Worm (Caenorhabditis elegans) whole organism, L4 larva: Measurements from ENCODE around the gene W02B12.1.
A peak's percentile ranks its signal among the peaks of the same experiment; 100 is the strongest.

Source experiments
- D1046.2 ChIP-seq: fragments of 200-800 bp; sonication (Bioruptor generic); IDR thresholded peaks from 2 replicates; pipeline ENCODE4 v1.3.6; 2022; ENCODE audit warnings: missing genetic modification characterization, missing compliant biosample characterization
- F44E2.7 ChIP-seq: fragments of 200-800 bp; sonication (Bioruptor generic); IDR thresholded peaks from 2 replicates; pipeline ENCODE4 v2.1.2; 2022; ENCODE audit warnings: missing genetic modification characterization, missing compliant biosample characterization
- R02D3.7 ChIP-seq: fragments of 150-350 bp; sonication (generic microtip); optimal IDR thresholded peaks from 3 replicates; lab custom pipeline; 2014; ENCODE audit warnings: missing biosample characterization, missing genetic modification characterization
- Y105C5A.15 ChIP-seq: fragments of 200-800 bp; sonication (Bioruptor generic); IDR thresholded peaks from 2 replicates; pipeline ENCODE4 v1.3.6; 2022; ENCODE audit warnings: missing genetic modification characterization, missing compliant biosample characterization
- aly-2 ChIP-seq: sonication (generic microtip); optimal IDR thresholded peaks from 2 replicates; lab custom pipeline; 2018; ENCODE audit warnings: missing biosample characterization, missing genetic modification characterization
- ama-1 ChIP-seq: fragments of 150-350 bp; optimal IDR thresholded peaks from 2 replicates; lab custom pipeline; 2014; ENCODE audit warnings: inconsistent platforms, mixed read lengths
- ceh-28 ChIP-seq: fragments of 150-350 bp; optimal IDR thresholded peaks from 2 replicates; lab custom pipeline; 2014; ENCODE audit warnings: missing biosample characterization, missing genetic modification reagents, missing genetic modification characterization
- ceh-44 ChIP-seq: fragments of 200-800 bp; sonication (Bioruptor generic); IDR thresholded peaks from 2 replicates; pipeline ENCODE4 v1.3.6; 2022; ENCODE audit warnings: missing genetic modification reagents, missing genetic modification characterization, missing compliant biosample characterization
- ces-1 ChIP-seq: fragments of 150-350 bp; sonication (generic microtip); optimal IDR thresholded peaks from 4 replicates; lab custom pipeline; 2014; ENCODE audit warnings: missing biosample characterization, missing genetic modification reagents, missing genetic modification characterization
- daf-12 ChIP-seq: fragments of 150-350 bp; optimal IDR thresholded peaks from 2 replicates; lab custom pipeline; 2014; ENCODE audit warnings: missing biosample characterization, missing genetic modification reagents, missing genetic modification characterization
- daf-16 ChIP-seq, 3 experiments: sonication (generic microtip); optimal IDR thresholded peaks; 2 replicates each; lab custom pipeline; 2016 to 2017; ENCODE audit warnings: missing genetic modification characterization in 3 of 3, missing genetic modification reagents in 3 of 3, mild to moderate bottlenecking in 2 of 3, missing compliant biosample characterization in 2 of 3, missing biosample characterization in 1 of 3, moderate library complexity in 1 of 3
- dmd-6 ChIP-seq: fragments of 200-800 bp; sonication (Bioruptor generic); IDR thresholded peaks from 2 replicates; pipeline ENCODE4 v1.3.6; 2022; ENCODE audit warnings: missing genetic modification reagents, missing genetic modification characterization, missing compliant biosample characterization
- dve-1 ChIP-seq: sonication (generic microtip); optimal IDR thresholded peaks from 2 replicates; lab custom pipeline; 2017; ENCODE audit warnings: antibody characterized with exemption, mild to moderate bottlenecking, missing genetic modification characterization, missing compliant biosample characterization; ENCODE audit not compliant: insufficient read depth
- egl-27 ChIP-seq: sonication (generic microtip); optimal IDR thresholded peaks from 3 replicates; lab custom pipeline; 2017; ENCODE audit warnings: missing biosample characterization, missing genetic modification reagents, missing genetic modification characterization
- fos-1 ChIP-seq: fragments of 150-350 bp; optimal IDR thresholded peaks from 2 replicates; lab custom pipeline; 2014; ENCODE audit warnings: missing biosample characterization, missing genetic modification characterization
- gei-8 ChIP-seq: fragments of 200-800 bp; sonication (Bioruptor generic); optimal IDR thresholded peaks from 2 replicates; lab custom pipeline; 2018; ENCODE audit warnings: mild to moderate bottlenecking, missing genetic modification characterization, missing compliant biosample characterization
- hif-1 ChIP-seq, 2 experiments: sonication (generic microtip); optimal IDR thresholded peaks; 2 replicates each; lab custom pipeline; 2016 to 2017; ENCODE audit warnings: missing compliant biosample characterization in 2 of 2, missing genetic modification characterization in 2 of 2, missing genetic modification reagents in 2 of 2, missing genotype in 2 of 2, mild to moderate bottlenecking in 1 of 2
- hmg-1.1 ChIP-seq: fragments of 200-800 bp; sonication (Bioruptor generic); IDR thresholded peaks from 2 replicates; pipeline ENCODE4 v1.3.6; 2022; ENCODE audit warnings: missing genetic modification reagents, missing genetic modification characterization, missing compliant biosample characterization
- lin-29 ChIP-seq: fragments of 200-800 bp; sonication (Bioruptor generic); IDR thresholded peaks from 2 replicates; pipeline ENCODE4 v1.3.6; 2022; ENCODE audit warnings: missing genetic modification reagents, missing genetic modification characterization, missing compliant biosample characterization
- lin-38 ChIP-seq: fragments of 200-800 bp; sonication (Bioruptor generic); IDR thresholded peaks from 2 replicates; pipeline ENCODE4 v1.3.6; 2022; ENCODE audit warnings: missing genetic modification reagents, missing genetic modification characterization, missing compliant biosample characterization
- lir-3 ChIP-seq: sonication (generic microtip); optimal IDR thresholded peaks from 2 replicates; lab custom pipeline; 2016; ENCODE audit warnings: mild to moderate bottlenecking, missing genetic modification characterization, missing compliant biosample characterization
- madf-9 ChIP-seq: fragments of 200-800 bp; sonication (Bioruptor generic); conservative IDR thresholded peaks from 2 replicates; pipeline ENCODE4 v1.3.6; 2022; ENCODE audit warnings: missing genetic modification reagents, missing genetic modification characterization, missing compliant biosample characterization
- mdl-1 ChIP-seq, 2 experiments: fragments of 150-350 bp in 1 of 2; sonication (generic microtip) in 1 of 2; optimal IDR thresholded peaks; 2 replicates each; lab custom pipeline; 2014 to 2017; ENCODE audit warnings: missing biosample characterization in 2 of 2, missing genetic modification characterization in 2 of 2
- mes-2 ChIP-seq: sonication (generic microtip); optimal IDR thresholded peaks from 2 replicates; lab custom pipeline; 2016; ENCODE audit warnings: missing genotype, mild to moderate bottlenecking, missing genetic modification characterization, missing compliant biosample characterization; ENCODE audit not compliant: poor library complexity, severe bottlenecking
- mxl-3 ChIP-seq: fragments of 200-800 bp; sonication (Bioruptor generic); optimal IDR thresholded peaks from 2 replicates; lab custom pipeline; 2018; ENCODE audit warnings: mild to moderate bottlenecking, missing genetic modification characterization, missing compliant biosample characterization
- nhr-10 ChIP-seq: fragments of 150-350 bp; optimal IDR thresholded peaks from 2 replicates; lab custom pipeline; 2014; ENCODE audit warnings: missing biosample characterization, missing genetic modification characterization
- nhr-102 ChIP-seq: sonication (generic microtip); optimal IDR thresholded peaks from 2 replicates; lab custom pipeline; 2016; ENCODE audit warnings: mild to moderate bottlenecking, missing genetic modification characterization, moderate library complexity, missing compliant biosample characterization
- nhr-25 ChIP-seq: sonication (generic microtip); optimal IDR thresholded peaks from 2 replicates; lab custom pipeline; 2017; ENCODE audit warnings: missing genetic modification characterization, mild to moderate bottlenecking, missing compliant biosample characterization, antibody characterized with exemption, moderate library complexity, borderline replicate concordance; ENCODE audit not compliant: insufficient read depth
- nhr-28 ChIP-seq: fragments of 150-350 bp; optimal IDR thresholded peaks from 2 replicates; lab custom pipeline; 2014; ENCODE audit warnings: missing biosample characterization, missing genetic modification characterization
- nhr-42 ChIP-seq: fragments of 200-800 bp; sonication (Bioruptor generic); IDR thresholded peaks from 2 replicates; pipeline ENCODE4 v1.3.6; 2022; ENCODE audit warnings: missing genetic modification characterization, missing compliant biosample characterization
- nhr-48 ChIP-seq: sonication (generic microtip); optimal IDR thresholded peaks from 2 replicates; lab custom pipeline; 2016; ENCODE audit warnings: mild to moderate bottlenecking, missing genetic modification characterization, missing compliant biosample characterization
- nhr-6 ChIP-seq: fragments of 150-350 bp; optimal IDR thresholded peaks from 2 replicates; lab custom pipeline; 2014; ENCODE audit warnings: missing biosample characterization, missing genetic modification characterization
- nhr-76 ChIP-seq: fragments of 150-350 bp; optimal IDR thresholded peaks from 2 replicates; lab custom pipeline; 2014; ENCODE audit warnings: missing biosample characterization, missing genetic modification characterization
- nhr-77 ChIP-seq: fragments of 150-350 bp; optimal IDR thresholded peaks from 2 replicates; lab custom pipeline; 2014; ENCODE audit warnings: missing biosample characterization, missing genetic modification characterization
- pha-4 ChIP-seq, 2 experiments: fragments of 150-350 bp in 1 of 2; fragments of 200-800 bp in 1 of 2; sonication (Bioruptor generic) in 1 of 2; IDR thresholded peaks in 1 of 2; optimal IDR thresholded peaks in 1 of 2; 2 replicates each; pipeline versions ENCODE4 v1.3.6 to Lab custom; 2014 to 2022; ENCODE audit warnings: missing genetic modification characterization in 2 of 2, missing genetic modification reagents in 2 of 2, missing biosample characterization in 1 of 2, missing compliant biosample characterization in 1 of 2
- pqm-1 ChIP-seq: sonication (generic microtip); optimal IDR thresholded peaks from 2 replicates; lab custom pipeline; 2017; ENCODE audit warnings: missing biosample characterization, missing genetic modification characterization
- saeg-2 ChIP-seq: fragments of 200-800 bp; sonication (Bioruptor generic); IDR thresholded peaks from 2 replicates; pipeline ENCODE4 v1.3.6; 2022; ENCODE audit warnings: missing genetic modification reagents, missing genetic modification characterization, missing compliant biosample characterization
- sdz-12 ChIP-seq: fragments of 200-800 bp; sonication (Bioruptor generic); optimal IDR thresholded peaks from 2 replicates; lab custom pipeline; 2018; ENCODE audit warnings: mild to moderate bottlenecking, missing genetic modification characterization, missing compliant biosample characterization
- set-16 ChIP-seq: fragments of 200-800 bp; sonication (Bioruptor generic); IDR thresholded peaks from 2 replicates; pipeline ENCODE4 v1.3.6; 2022; ENCODE audit warnings: missing genetic modification reagents, missing genetic modification characterization, missing compliant biosample characterization
- skn-1 ChIP-seq: fragments of 150-350 bp; optimal IDR thresholded peaks from 2 replicates; lab custom pipeline; 2014; ENCODE audit warnings: missing biosample characterization, missing genetic modification characterization
- spr-1 ChIP-seq: sonication (generic microtip); optimal IDR thresholded peaks from 2 replicates; lab custom pipeline; 2016; ENCODE audit warnings: mild to moderate bottlenecking, missing genetic modification characterization, missing compliant biosample characterization
- unc-62 ChIP-seq, 3 experiments: fragments of 150-350 bp in 1 of 3; sonication (generic microtip); optimal IDR thresholded peaks in 2 of 3; peaks in 1 of 3; 1 replicate in 1 of 3; 2 replicates in 2 of 3; lab custom pipeline; 2014 to 2017; ENCODE audit warnings: missing biosample characterization in 3 of 3, missing genetic modification characterization in 3 of 3, missing genetic modification reagents in 3 of 3, missing genotype in 1 of 3
- ztf-7 ChIP-seq: fragments of 150-350 bp; optimal IDR thresholded peaks from 2 replicates; lab custom pipeline; 2014; ENCODE audit warnings: missing biosample characterization, missing genetic modification characterization

Gene W02B12.1

ce11 chrII:11469574-11470108 is 20.8 kb downstream of the W02B12.1 start, which contains the start of gene cisd-1 (continued):
- no peak for TF ChIP-seq skn-1 (tag; lab: Kevin White, UChicago)
- no peak for TF ChIP-seq sdz-12 (GFP tag; lab: Kevin White, UChicago)
- no peak for TF ChIP-seq pha-4 (GFP tag; IDR thresholded peaks at IDR 0.05; lab: Robert Waterston, UW)
- no peak for TF ChIP-seq pha-4 (tag; optimal IDR thresholded peaks at IDR 0.05; lab: Kevin White, UChicago)
- no peak for TF ChIP-seq hmg-1.1 (GFP tag; lab: Robert Waterston, UW)
- peak in 1 of 2 experiments; percentile 12 for TF ChIP-seq mdl-1 (tag; optimal IDR thresholded peaks at IDR 0.05; lab: Kevin White, UChicago)
- TF ChIP-seq lin-29 (GFP tag; lab: Robert Waterston, UW) = no peak
- peak; percentile 11 for TF ChIP-seq mes-2
- TF ChIP-seq mxl-3 (GFP tag; lab: Kevin White, UChicago) = peak; percentile 49
- no peak for TF ChIP-seq Y105C5A.15 (GFP tag; lab: Robert Waterston, UW)
- peak; percentile 7 for TF ChIP-seq dve-1 (tag; lab: Kevin White, UChicago)
- no peak for TF ChIP-seq ztf-7 (tag; lab: Kevin White, UChicago)
- TF ChIP-seq ces-1 (GFP tag; lab: Kevin White, UChicago) = no peak
- no peak for TF ChIP-seq lir-3 (tag; lab: Kevin White, UChicago)
- TF ChIP-seq nhr-6 = no peak
- no peak for TF ChIP-seq ceh-28 (tag; lab: Kevin White, UChicago)
- TF ChIP-seq nhr-42 = no peak
- TF ChIP-seq aly-2 (tag; lab: Kevin White, UChicago) = no peak
- TF ChIP-seq lin-38 (GFP tag; lab: Robert Waterston, UW) = no peak
- TF ChIP-seq unc-62 (GFP tag; optimal IDR thresholded peaks at IDR 0.05 in 1 of 2; lab: Kevin White, UChicago) = no peak
- no peak for TF ChIP-seq unc-62 (tag; optimal IDR thresholded peaks at IDR 0.05; lab: Kevin White, UChicago)
- no peak for TF ChIP-seq nhr-102 (tag; lab: Kevin White, UChicago)
- peak; percentile 98 for TF ChIP-seq nhr-28 (tag; lab: Kevin White, UChicago)
- TF ChIP-seq ama-1 (lab: Kevin White, UChicago) = peak; percentile 28
- TF ChIP-seq nhr-77 (tag; lab: Kevin White, UChicago) = peak; percentile 2
- TF ChIP-seq fos-1 = no peak
- TF ChIP-seq egl-27 = no peak
- no peak for TF ChIP-seq spr-1
- TF ChIP-seq F44E2.7 (GFP tag; lab: Robert Waterston, UW) = no peak
- no peak for TF ChIP-seq nhr-25 (tag; lab: Kevin White, UChicago)
- no peak for TF ChIP-seq nhr-10 (tag; lab: Kevin White, UChicago)
- peak; percentile 45 for TF ChIP-seq pqm-1 (tag; lab: Kevin White, UChicago)
- TF ChIP-seq dmd-6 (GFP tag; lab: Robert Waterston, UW) = peak; percentile 33; the same call in 1 of the 2 replicates
- no peak for TF ChIP-seq set-16 (GFP tag; lab: Robert Waterston, UW)
- no peak for TF ChIP-seq madf-9
- TF ChIP-seq nhr-48 (tag; lab: Kevin White, UChicago) = no peak
- no peak for TF ChIP-seq daf-16 (GFP tag; optimal IDR thresholded peaks at IDR 0.05; lab: Kevin White, UChicago)
- TF ChIP-seq daf-16 (tag; optimal IDR thresholded peaks at IDR 0.05; lab: Kevin White, UChicago) = peak; percentile 28
- no peak for TF ChIP-seq saeg-2
- no peak for TF ChIP-seq daf-12
- TF ChIP-seq gei-8 (GFP tag; lab: Kevin White, UChicago) = no peak
- peak in 1 of 2 experiments; percentile 49 for TF ChIP-seq hif-1 (tag; optimal IDR thresholded peaks at IDR 0.05; lab: Kevin White, UChicago)
- TF ChIP-seq D1046.2 = no peak
- TF ChIP-seq nhr-76 = no peak
- TF ChIP-seq ceh-44 (GFP tag; lab: Robert Waterston, UW) = no peak
- TF ChIP-seq R02D3.7 = no peak
